Fruit fly (Drosophila melanogaster): ENCODE data around the gene RPA3.

- TF ChIP-seq CG8478 (optimal IDR thresholded peaks at IDR 0.05): no peak
- TF ChIP-seq CTCF (optimal IDR thresholded peaks at IDR 0.05): no peak
Observed at dm6 chrX:11622649-11623425, 7.2 kb upstream of the RPA3 start.

Data from S2 (cell line).